Fruit fly (Drosophila melanogaster): ENCODE data around the gene CG3534.

DNA sequence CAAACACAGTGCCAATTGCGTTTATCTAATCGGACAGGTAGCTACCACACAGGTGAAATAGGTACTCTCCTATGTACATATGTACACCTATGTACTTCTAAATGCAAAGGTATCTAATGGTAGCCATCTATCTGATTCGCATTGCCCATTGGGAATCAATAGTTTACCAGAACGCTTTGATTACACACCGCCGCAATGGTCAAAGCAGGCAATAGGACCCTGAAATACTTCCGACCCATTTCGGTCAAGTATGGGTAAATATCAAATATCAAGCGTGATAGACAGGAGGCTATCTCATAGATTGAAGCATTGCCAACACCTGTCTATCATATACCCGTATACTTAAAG, 12.4 kb downstream of the CG3534 start:
- no peak for TF ChIP-seq h (optimal IDR thresholded peaks at IDR 0.05)
- TF ChIP-seq psq (optimal IDR thresholded peaks at IDR 0.05): no peak
- no peak for TF ChIP-seq ttk (optimal IDR thresholded peaks at IDR 0.05)
- TF ChIP-seq Sin3A (optimal IDR thresholded peaks at IDR 0.05): no peak
- no peak for TF ChIP-seq Myc (optimal IDR thresholded peaks at IDR 0.05)
- no peak for TF ChIP-seq insv (optimal IDR thresholded peaks at IDR 0.05)
